Fruit fly (Drosophila melanogaster) whole organism, embryonic: Measurements from ENCODE around the gene ova.

Source experiments
- Ada2b ChIP-seq: fragments of 200-800 bp; sonication (Bioruptor generic); IDR thresholded peaks from 2 replicates; pipeline ENCODE4 v1.3.6; 2022; ENCODE audit warnings: missing biosample characterization, missing genetic modification characterization
- Aef1 ChIP-seq: fragments of 200-800 bp; sonication (Bioruptor generic); IDR thresholded peaks from 3 replicates; pipeline ENCODE4 v1.3.6; 2022; ENCODE audit warnings: missing biosample characterization, missing genetic modification characterization
- Atf3 ChIP-seq: fragments of 200-800 bp; sonication (Bioruptor generic); optimal IDR thresholded peaks from 3 replicates; lab custom pipeline; 2016; ENCODE audit warnings: missing biosample characterization, missing genetic modification characterization
- CG10654 ChIP-seq: fragments of 200-800 bp; sonication (Bioruptor generic); optimal IDR thresholded peaks from 2 replicates; lab custom pipeline; 2016; ENCODE audit warnings: missing biosample characterization, missing genetic modification characterization
- CG11085 ChIP-seq: fragments of 200-800 bp; sonication (Bioruptor generic); IDR thresholded peaks from 2 replicates; pipeline ENCODE4 v1.3.6; 2022; ENCODE audit warnings: missing biosample characterization, missing genetic modification characterization
- CG11723 ChIP-seq: fragments of 200-800 bp; sonication (Bioruptor generic); optimal IDR thresholded peaks from 2 replicates; lab custom pipeline; 2017; ENCODE audit warnings: missing biosample characterization, mild to moderate bottlenecking, missing genetic modification characterization
- CG14050 ChIP-seq: fragments of 200-800 bp; sonication (Bioruptor generic); IDR thresholded peaks from 3 replicates; pipeline ENCODE4 v1.3.6; 2022; ENCODE audit warnings: missing biosample characterization, missing genetic modification characterization
- CG15269 ChIP-seq: fragments of 200-800 bp; sonication (Bioruptor generic); optimal IDR thresholded peaks from 2 replicates; lab custom pipeline; 2018; ENCODE audit warnings: missing biosample characterization, mild to moderate bottlenecking, missing genetic modification characterization, moderate library complexity
- CG17568 ChIP-seq: fragments of 200-800 bp; sonication (Bioruptor generic); optimal IDR thresholded peaks from 2 replicates; lab custom pipeline; 2018; ENCODE audit warnings: missing biosample characterization, mild to moderate bottlenecking, missing genetic modification characterization, moderate library complexity
- CG18619 ChIP-seq: fragments of 200-800 bp; sonication (Bioruptor generic); optimal IDR thresholded peaks from 3 replicates; lab custom pipeline; 2017; ENCODE audit warnings: missing biosample characterization, mild to moderate bottlenecking, missing genetic modification characterization
- CG2120 ChIP-seq: fragments of 200-800 bp; sonication (Bioruptor generic); optimal IDR thresholded peaks from 3 replicates; lab custom pipeline; 2016; ENCODE audit warnings: missing biosample characterization, missing genetic modification characterization
- CG2712 ChIP-seq: fragments of 200-800 bp; optimal IDR thresholded peaks from 3 replicates; lab custom pipeline; 2019; ENCODE audit warnings: missing biosample characterization, mild to moderate bottlenecking, missing genetic modification characterization, moderate library complexity
- CG2889 ChIP-seq: fragments of 200-800 bp; sonication (Bioruptor generic); IDR thresholded peaks from 3 replicates; pipeline ENCODE4 v1.3.6; 2022; ENCODE audit warnings: missing biosample characterization, missing genetic modification characterization
- CG30403 ChIP-seq: fragments of 200-800 bp; sonication (Bioruptor generic); optimal IDR thresholded peaks from 3 replicates; lab custom pipeline; 2016; ENCODE audit warnings: missing biosample characterization, missing genetic modification characterization
- CG31388 ChIP-seq: fragments of 200-800 bp; sonication (Bioruptor generic); optimal IDR thresholded peaks from 2 replicates; lab custom pipeline; 2016; ENCODE audit warnings: missing biosample characterization, missing genetic modification characterization
- CG32772 ChIP-seq: fragments of 200-800 bp; sonication (Bioruptor generic); IDR thresholded peaks from 2 replicates; pipeline ENCODE4 v1.3.6; 2022; ENCODE audit warnings: missing biosample characterization, missing genetic modification characterization
- CG4404 ChIP-seq: fragments of 200-800 bp; sonication (Bioruptor generic); IDR thresholded peaks from 2 replicates; pipeline ENCODE4 v1.3.6; 2022; ENCODE audit warnings: missing biosample characterization, missing genetic modification characterization
- CG7556 ChIP-seq: fragments of 200-800 bp; sonication (Bioruptor generic); optimal IDR thresholded peaks from 2 replicates; lab custom pipeline; 2017; ENCODE audit warnings: missing biosample characterization, mild to moderate bottlenecking, missing genetic modification characterization
- CG7786 ChIP-seq: fragments of 200-800 bp; sonication (Bioruptor generic); optimal IDR thresholded peaks from 2 replicates; lab custom pipeline; 2016; ENCODE audit warnings: missing biosample characterization, missing genetic modification characterization
- CG7987 ChIP-seq: fragments of 200-800 bp; sonication (Bioruptor generic); optimal IDR thresholded peaks from 2 replicates; lab custom pipeline; 2018; ENCODE audit warnings: missing biosample characterization, mild to moderate bottlenecking, missing genetic modification characterization, moderate library complexity
- CG9727 ChIP-seq: fragments of 200-800 bp; sonication (Bioruptor generic); optimal IDR thresholded peaks from 3 replicates; lab custom pipeline; 2017; ENCODE audit warnings: missing biosample characterization, mild to moderate bottlenecking, missing genetic modification characterization
- Chrac-16 ChIP-seq: fragments of 200-800 bp; sonication (Bioruptor generic); optimal IDR thresholded peaks from 3 replicates; lab custom pipeline; 2016; ENCODE audit warnings: missing biosample characterization, missing genetic modification characterization
- Dip2 ChIP-seq: fragments of 200-800 bp; sonication (Bioruptor generic); IDR thresholded peaks from 2 replicates; pipeline ENCODE4 v1.3.6; 2022; ENCODE audit warnings: missing biosample characterization, missing genetic modification characterization
- H2.0 ChIP-seq: fragments of 200-800 bp; sonication (Bioruptor generic); IDR thresholded peaks from 2 replicates; pipeline ENCODE4 v1.3.6; 2022; ENCODE audit warnings: missing biosample characterization, missing genetic modification characterization
- HLH54F ChIP-seq: fragments of 200-800 bp; sonication (Bioruptor generic); optimal IDR thresholded peaks from 3 replicates; lab custom pipeline; 2016; ENCODE audit warnings: missing biosample characterization, missing genetic modification characterization
- Hmr ChIP-seq: fragments of 200-800 bp; sonication (Bioruptor generic); optimal IDR thresholded peaks from 3 replicates; lab custom pipeline; 2017; ENCODE audit warnings: mild to moderate bottlenecking, missing biosample characterization, missing genetic modification reagents, missing genetic modification characterization
- Hmx ChIP-seq: fragments of 200-800 bp; sonication (Bioruptor generic); optimal IDR thresholded peaks from 2 replicates; lab custom pipeline; 2016; ENCODE audit warnings: missing biosample characterization, missing genetic modification characterization
- Hr3 ChIP-seq: fragments of 200-800 bp; sonication (Bioruptor generic); optimal IDR thresholded peaks from 3 replicates; lab custom pipeline; 2016; ENCODE audit warnings: missing biosample characterization, missing genetic modification characterization
- MESR4 ChIP-seq: fragments of 200-800 bp; sonication (Bioruptor generic); optimal IDR thresholded peaks from 2 replicates; lab custom pipeline; 2018; ENCODE audit warnings: missing biosample characterization, mild to moderate bottlenecking, missing genetic modification characterization, moderate library complexity
- Poxn ChIP-seq: fragments of 200-800 bp; sonication (Bioruptor generic); IDR thresholded peaks from 2 replicates; pipeline ENCODE4 v1.3.6; 2022; ENCODE audit warnings: missing biosample characterization, missing genetic modification characterization
- Rfx ChIP-seq: fragments of 200-800 bp; sonication (Bioruptor generic); IDR thresholded peaks from 2 replicates; pipeline ENCODE4 v1.3.6; 2022; ENCODE audit warnings: missing biosample characterization, missing genetic modification characterization
- Side ChIP-seq: fragments of 200-800 bp; sonication (Bioruptor generic); optimal IDR thresholded peaks from 2 replicates; lab custom pipeline; 2016; ENCODE audit warnings: missing biosample characterization, missing genetic modification characterization
- Xbp1 ChIP-seq: fragments of 200-800 bp; sonication (Bioruptor generic); optimal IDR thresholded peaks from 3 replicates; lab custom pipeline; 2016; ENCODE audit warnings: missing biosample characterization, mild to moderate bottlenecking, missing genetic modification characterization
- YL-1 ChIP-seq: fragments of 200-800 bp; sonication (Bioruptor generic); optimal IDR thresholded peaks from 3 replicates; lab custom pipeline; 2017; ENCODE audit warnings: missing biosample characterization, mild to moderate bottlenecking, missing genetic modification characterization
- ab ChIP-seq: fragments of 200-800 bp; sonication (Bioruptor generic); optimal IDR thresholded peaks from 2 replicates; lab custom pipeline; 2016; ENCODE audit warnings: missing biosample characterization, missing genetic modification characterization
- al ChIP-seq: fragments of 200-800 bp; sonication (Bioruptor generic); IDR thresholded peaks from 2 replicates; pipeline ENCODE4 v1.3.6; 2022; ENCODE audit warnings: missing biosample characterization, missing genetic modification characterization
- bcd ChIP-seq: fragments of 200-800 bp; sonication (Bioruptor generic); optimal IDR thresholded peaks from 2 replicates; lab custom pipeline; 2017; ENCODE audit warnings: missing biosample characterization, mild to moderate bottlenecking, missing genetic modification characterization
- da ChIP-seq: fragments of 200-800 bp; sonication (Bioruptor generic); optimal IDR thresholded peaks from 2 replicates; lab custom pipeline; 2016; ENCODE audit warnings: missing biosample characterization, missing genetic modification characterization
- dimm ChIP-seq: fragments of 200-800 bp; sonication (Bioruptor generic); IDR thresholded peaks from 2 replicates; pipeline ENCODE4 v1.3.6; 2022; ENCODE audit warnings: missing biosample characterization, missing genetic modification characterization
- dm ChIP-seq: fragments of 200-800 bp; sonication (Bioruptor generic); optimal IDR thresholded peaks from 3 replicates; lab custom pipeline; 2016; ENCODE audit warnings: missing biosample characterization, missing genetic modification characterization
- dpn ChIP-seq, 2 experiments: fragments of 200-800 bp; sonication (Bioruptor generic); optimal IDR thresholded peaks; 3 replicates each; lab custom pipeline; 2016; ENCODE audit warnings: missing biosample characterization in 2 of 2, missing genetic modification characterization in 2 of 2
- dysf ChIP-seq: fragments of 200-800 bp; sonication (Bioruptor generic); IDR thresholded peaks from 3 replicates; pipeline ENCODE4 v1.3.6; 2022; ENCODE audit warnings: missing biosample characterization, missing genetic modification characterization
- eve ChIP-seq, 2 experiments: fragments of >200 bp; optimal IDR thresholded peaks; 2 replicates each; lab custom pipeline; 2017; ENCODE audit warnings: missing biosample characterization in 2 of 2, missing genetic modification characterization in 2 of 2
- gem ChIP-seq: fragments of 200-800 bp; sonication (Bioruptor generic); optimal IDR thresholded peaks from 2 replicates; lab custom pipeline; 2019; ENCODE audit warnings: missing biosample characterization, mild to moderate bottlenecking, missing genetic modification characterization, moderate library complexity
- grn ChIP-seq: fragments of 200-800 bp; sonication (Bioruptor generic); optimal IDR thresholded peaks from 3 replicates; lab custom pipeline; 2017; ENCODE audit warnings: missing biosample characterization, missing genetic modification characterization
- h ChIP-seq: fragments of >200 bp; optimal IDR thresholded peaks from 2 replicates; lab custom pipeline; 2017
- ken ChIP-seq: fragments of 200-800 bp; sonication (Bioruptor generic); IDR thresholded peaks from 3 replicates; pipeline ENCODE4 v1.3.6; 2022; ENCODE audit warnings: missing biosample characterization, missing genetic modification characterization
- kni ChIP-seq: fragments of 200-800 bp; sonication (Bioruptor generic); optimal IDR thresholded peaks from 3 replicates; lab custom pipeline; 2017; ENCODE audit warnings: mild to moderate bottlenecking, missing biosample characterization, missing genetic modification reagents, missing genetic modification characterization
- row ChIP-seq: fragments of 200-800 bp; sonication (Bioruptor generic); IDR thresholded peaks from 3 replicates; pipeline ENCODE4 v1.3.6; 2022; ENCODE audit warnings: missing biosample characterization, missing genetic modification characterization
- scrt ChIP-seq: fragments of 200-800 bp; sonication (Bioruptor generic); optimal IDR thresholded peaks from 2 replicates; lab custom pipeline; 2018; ENCODE audit warnings: missing biosample characterization, mild to moderate bottlenecking, missing genetic modification characterization, moderate library complexity
- sima ChIP-seq: fragments of 200-800 bp; sonication (Bioruptor generic); optimal IDR thresholded peaks from 2 replicates; lab custom pipeline; 2016; ENCODE audit warnings: missing biosample characterization, missing genetic modification characterization
- trh ChIP-seq: fragments of 200-800 bp; sonication (Bioruptor generic); optimal IDR thresholded peaks from 2 replicates; lab custom pipeline; 2016; ENCODE audit warnings: missing biosample characterization, missing genetic modification characterization
- wdn ChIP-seq: fragments of 200-800 bp; sonication (Bioruptor generic); IDR thresholded peaks from 2 replicates; pipeline ENCODE4 v1.3.6; 2022; ENCODE audit warnings: missing biosample characterization, missing genetic modification characterization

Gene ova

DNA sequence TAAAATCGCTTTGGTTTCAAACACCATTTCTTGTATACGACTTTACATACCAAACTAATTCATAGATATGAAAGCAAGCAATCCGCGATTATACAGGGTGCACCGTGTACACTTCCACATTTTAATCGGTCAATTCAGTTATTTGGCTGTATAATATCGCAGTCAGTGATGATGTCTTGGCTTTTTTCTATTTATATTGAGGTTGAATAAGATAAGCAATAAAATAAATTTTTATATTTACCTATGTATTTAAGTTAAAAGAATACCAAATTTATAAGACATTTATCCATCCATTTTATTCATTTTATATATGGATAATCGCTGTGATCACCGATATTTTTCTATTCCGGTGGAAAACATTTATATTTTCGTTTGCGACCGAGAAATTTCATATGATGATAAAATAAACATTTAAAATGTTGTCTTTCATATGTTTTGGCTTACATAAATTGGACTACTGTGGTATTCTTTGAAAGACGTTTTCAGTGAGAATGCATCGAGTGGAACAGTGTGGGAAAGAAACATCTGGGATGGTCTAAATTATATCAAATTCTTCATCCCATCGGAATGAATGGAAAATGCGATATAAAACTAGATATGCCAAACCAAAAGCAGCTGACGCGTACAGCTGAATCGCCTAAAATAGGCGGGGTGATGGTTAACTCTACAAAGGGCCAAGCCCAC, 4.6 kb downstream of the ova start, which contains the start of gene CG5708 (continued):
- TF ChIP-seq da (no peak), Aef1 (GFP tag; lab: Robert Waterston, UW) (no peak), dysf (GFP tag; lab: Robert Waterston, UW) (no peak), bcd (GFP tag; lab: Kevin White, UChicago) (no peak), CG4404 (GFP tag; lab: Robert Waterston, UW) (no peak), row (GFP tag; lab: Robert Waterston, UW) (peak; percentile 89), CG11085 (GFP tag; lab: Robert Waterston, UW) (no peak), wdn (GFP tag; lab: Robert Waterston, UW) (no peak), CG32772 (GFP tag; lab: Robert Waterston, UW) (no peak), YL-1 (no peak), Hr3 (no peak), dm (no peak), CG30403 (GFP tag; lab: Kevin White, UChicago) (no peak), CG7987 (GFP tag; lab: Kevin White, UChicago) (no peak), Atf3 (GFP tag; lab: Kevin White, UChicago) (no peak), Poxn (GFP tag; lab: Robert Waterston, UW) (no peak), CG11723 (GFP tag; lab: Kevin White, UChicago) (peak; percentile 89), Hmx (no peak), MESR4 (GFP tag; lab: Kevin White, UChicago) (peak; percentile 46), CG17568 (GFP tag; lab: Kevin White, UChicago) (no peak), CG7556 (GFP tag; lab: Kevin White, UChicago) (no peak), trh (GFP tag; lab: Kevin White, UChicago) (no peak), Ada2b (GFP tag; lab: Robert Waterston, UW) (no peak), dpn (GFP tag; optimal IDR thresholded peaks at IDR 0.05; lab: Kevin White, UChicago) (no peak), CG7786 (GFP tag; lab: Kevin White, UChicago) (no peak), Chrac-16 (GFP tag; lab: Kevin White, UChicago) (no peak), grn (no peak), CG31388 (GFP tag; lab: Kevin White, UChicago) (no peak), CG18619 (GFP tag; lab: Kevin White, UChicago) (no peak), ab (no peak), kni (GFP tag; lab: Kevin White, UChicago) (no peak), ken (no peak; the same call in 2 of the 3 replicates), CG10654 (GFP tag; lab: Kevin White, UChicago) (no peak), Dip2 (GFP tag; lab: Robert Waterston, UW) (no peak), CG15269 (tag; lab: Kevin White, UChicago) (no peak), CG2712 (peak; percentile 38), Xbp1 (GFP tag; lab: Kevin White, UChicago) (peak; percentile 48), CG14050 (GFP tag; lab: Robert Waterston, UW) (no peak), CG2889 (GFP tag; lab: Robert Waterston, UW) (no peak), sima (GFP tag; lab: Kevin White, UChicago) (no peak), H2.0 (GFP tag; lab: Robert Waterston, UW) (no peak), dimm (no peak), Hmr (GFP tag; lab: Kevin White, UChicago) (no peak), CG9727 (no peak), HLH54F (GFP tag; lab: Kevin White, UChicago) (peak; percentile 5), scrt (GFP tag; lab: Kevin White, UChicago) (no peak), eve (GFP tag; optimal IDR thresholded peaks at IDR 0.05; lab: Kevin White, UChicago) (no peak), CG2120 (peak; percentile 37), Side (GFP tag; lab: Kevin White, UChicago) (no peak), gem (tag; lab: Kevin White, UChicago) (peak; percentile 40), al (GFP tag; lab: Robert Waterston, UW) (no peak), h (lab: Kevin White, UChicago) (no peak), Rfx (GFP tag; lab: Robert Waterston, UW) (peak; percentile 45; the same call in 1 of the 2 replicates)
